Fruit fly (Drosophila melanogaster): Measurements from ENCODE around the gene RagA-B.

The RagA-B gene

dm6 chr3R:8981209-8981996 lies 2.7 kb downstream of the RagA-B start:
- TF ChIP-seq CG18619 (GFP tag; optimal IDR thresholded peaks at IDR 0.05): no peak
- no peak for TF ChIP-seq CG10654 (GFP tag; optimal IDR thresholded peaks at IDR 0.05)
- 0 out of 2 replicates have a peak, but pooled peaks have one; percentile 12 for TF ChIP-seq Lim3 (GFP tag; IDR thresholded peaks at IDR 0.05)
- no peak for TF ChIP-seq CG9817 (tag; optimal IDR thresholded peaks at IDR 0.05)
- peak; percentile 6; the same call in 1 of the 2 replicates for TF ChIP-seq sob (GFP tag; IDR thresholded peaks at IDR 0.05)
- no peak for TF ChIP-seq hth (optimal IDR thresholded peaks at IDR 0.05)
- no peak for TF ChIP-seq ind (GFP tag; optimal IDR thresholded peaks at IDR 0.05)
- peak; percentile 13; the same call in 1 of the 2 replicates for TF ChIP-seq tna (GFP tag; IDR thresholded peaks at IDR 0.05; ENCODE audit: partially characterized antibody)
- TF ChIP-seq Med (GFP tag): peak; percentile 64
- peak; percentile 32 for TF ChIP-seq CG8281 (tag; optimal IDR thresholded peaks at IDR 0.05)
- TF ChIP-seq CG2199 (GFP tag; IDR thresholded peaks at IDR 0.05): peak; percentile 12; the same call in 1 of the 3 replicates
- TF ChIP-seq CG3995 (GFP tag; optimal IDR thresholded peaks at IDR 0.05): no peak
- TF ChIP-seq sr (GFP tag; IDR thresholded peaks at IDR 0.05): 0 out of 3 replicates have a peak, but pooled peaks have one; percentile 4
- no peak for TF ChIP-seq CG3407 (GFP tag; optimal IDR thresholded peaks at IDR 0.05)
- TF ChIP-seq CG11695 (GFP tag; IDR thresholded peaks at IDR 0.05): peak; percentile 56; the same call in 2 of the 3 replicates
- TF ChIP-seq Hr78 (GFP tag; optimal IDR thresholded peaks at IDR 0.05): no peak
- TF ChIP-seq ro (GFP tag; IDR thresholded peaks at IDR 0.05): no peak
- peak; percentile 56 for TF ChIP-seq CG7745 (tag; optimal IDR thresholded peaks at IDR 0.05)
- no peak for TF ChIP-seq Nf-YB (GFP tag; optimal IDR thresholded peaks at IDR 0.05)
- peak; percentile 57 for TF ChIP-seq mirr (GFP tag; optimal IDR thresholded peaks at IDR 0.05)
- TF ChIP-seq twi (tag; optimal IDR thresholded peaks at IDR 0.05): no peak
- TF ChIP-seq Trl (optimal IDR thresholded peaks at IDR 0.05): peak in 1 of 2 experiments; percentile 50
- no peak for TF ChIP-seq Trl (GFP tag; optimal IDR thresholded peaks at IDR 0.05)
- no peak for TF ChIP-seq CG14050 (GFP tag; IDR thresholded peaks at IDR 0.05)
- no peak for TF ChIP-seq CG6854 (GFP tag; optimal IDR thresholded peaks at IDR 0.05)
- TF ChIP-seq CG10462 (GFP tag; optimal IDR thresholded peaks at IDR 0.05): no peak

dm6 chr3R:8980776-8981165 lies 3.3 kb downstream of the RagA-B start, which contains the start of gene CAHbeta:
TSS of gene CAHbeta (plus strand) at chr3R:8980860.
- no peak for TF ChIP-seq CG3726 (GFP tag; IDR thresholded peaks at IDR 0.05)
- TF ChIP-seq tll (GFP tag; optimal IDR thresholded peaks at IDR 0.05): no peak
- TF ChIP-seq CG13296 (GFP tag; optimal IDR thresholded peaks at IDR 0.05): peak; percentile 33
- TF ChIP-seq Atf-2 (GFP tag; optimal IDR thresholded peaks at IDR 0.05): no peak
- no peak for TF ChIP-seq Antp (GFP tag; optimal IDR thresholded peaks at IDR 0.05)
- no peak for TF ChIP-seq pita (GFP tag; optimal IDR thresholded peaks at IDR 0.05)
- TF ChIP-seq CG11085 (GFP tag; IDR thresholded peaks at IDR 0.05): no peak
- no peak for TF ChIP-seq Elba2 (GFP tag; optimal IDR thresholded peaks at IDR 0.05)
- no peak for TF ChIP-seq Tbp (GFP tag; optimal IDR thresholded peaks at IDR 0.05)
- no peak for TF ChIP-seq E2f1 (GFP tag; IDR thresholded peaks at IDR 0.05)
- no peak for TF ChIP-seq HLH4C (GFP tag; IDR thresholded peaks at IDR 0.05; ENCODE audit: partially characterized antibody)
- no peak for TF ChIP-seq row (GFP tag; IDR thresholded peaks at IDR 0.05)
- TF ChIP-seq Bteb2 (GFP tag; optimal IDR thresholded peaks at IDR 0.05): no peak
- no peak for TF ChIP-seq Vsx1 (GFP tag; optimal IDR thresholded peaks at IDR 0.05)
- TF ChIP-seq CG11093 (GFP tag; IDR thresholded peaks at IDR 0.05): no peak
- no peak for TF ChIP-seq tio (GFP tag; optimal IDR thresholded peaks at IDR 0.05)
- no peak for TF ChIP-seq inv (GFP tag; IDR thresholded peaks at IDR 0.05; ENCODE audit: partially characterized antibody)
- peak; percentile 6 for TF ChIP-seq CG12219 (GFP tag; optimal IDR thresholded peaks at IDR 0.05)
- TF ChIP-seq Chrac-16 (GFP tag; optimal IDR thresholded peaks at IDR 0.05): no peak
- peak; percentile 34 for TF ChIP-seq Jarid2 (GFP tag; optimal IDR thresholded peaks at IDR 0.05)
- peak; percentile 66 for TF ChIP-seq CG7987 (GFP tag; optimal IDR thresholded peaks at IDR 0.05)
- TF ChIP-seq knrl (GFP tag; IDR thresholded peaks at IDR 0.05; ENCODE audit: partially characterized antibody): no peak
- no peak for TF ChIP-seq CG43689 (GFP tag; IDR thresholded peaks at IDR 0.05)
- 0 out of 2 replicates have a peak, but pooled peaks have one; percentile 15 for TF ChIP-seq Adf1 (GFP tag; IDR thresholded peaks at IDR 0.05)
- peak; percentile 7 for TF ChIP-seq CG10147 (GFP tag; optimal IDR thresholded peaks at IDR 0.05)
